Worm (Caenorhabditis elegans): ENCODE results near the gene C08F8.15.

Gene C08F8.15

ce11 chrIV:11149454-11150163 lies 11.0 kb downstream of the C08F8.15 start, which contains the start of the genes F01G4.6 and pfd-1 (continued):
- TF ChIP-seq F13H6.1 (tag; optimal IDR thresholded peaks at IDR 0.05) (peak; percentile 91), ztf-1 (GFP tag; conservative IDR thresholded peaks at IDR 0.05) (no peak), dmd-4 (tag; optimal IDR thresholded peaks at IDR 0.05) (no peak), elt-3 (tag; optimal IDR thresholded peaks at IDR 0.05) (no peak), R02D3.7 (tag; optimal IDR thresholded peaks at IDR 0.05) (peak; percentile 53), ztf-11 (tag; optimal IDR thresholded peaks at IDR 0.05) (no peak), lin-39 (tag; optimal IDR thresholded peaks at IDR 0.05) (no peak), blmp-1 (tag; optimal IDR thresholded peaks at IDR 0.05; ENCODE audit: insufficient read depth) (peak; percentile 76), Y55F3AM.14 (GFP tag; optimal IDR thresholded peaks at IDR 0.05) (peak; percentile 76), ceh-16 (tag; optimal IDR thresholded peaks at IDR 0.05) (peak; percentile 31), nhr-25 (tag; optimal IDR thresholded peaks at IDR 0.05) (peak; percentile 93), peb-1 (tag; optimal IDR thresholded peaks at IDR 0.05) (no peak), mab-5 (tag; optimal IDR thresholded peaks at IDR 0.05) (peak; percentile 73), aly-2 (tag; optimal IDR thresholded peaks at IDR 0.05) (no peak), nhr-237 (tag; optimal IDR thresholded peaks at IDR 0.05) (peak; percentile 49), ztf-4 (tag; optimal IDR thresholded peaks at IDR 0.05) (peak; percentile 94), nhr-77 (tag; optimal IDR thresholded peaks at IDR 0.05) (no peak), zag-1 (tag; optimal IDR thresholded peaks at IDR 0.05) (peak; percentile 98), nhr-23 (tag; optimal IDR thresholded peaks at IDR 0.05) (no peak), egl-27 (tag; optimal IDR thresholded peaks at IDR 0.05) (peak; percentile 86), nhr-12 (tag; optimal IDR thresholded peaks at IDR 0.05) (no peak)

ce11 chrIV:11148788-11149366 lies 11.7 kb downstream of the C08F8.15 start:
- TF ChIP-seq aly-2 (tag; optimal IDR thresholded peaks at IDR 0.05) (no peak), unc-55 (GFP tag; optimal IDR thresholded peaks at IDR 0.05) (no peak), ztf-1 (GFP tag; conservative IDR thresholded peaks at IDR 0.05) (no peak), crh-2 (tag; optimal IDR thresholded peaks at IDR 0.05) (peak; percentile 52), C34F6.9 (tag; optimal IDR thresholded peaks at IDR 0.05) (peak; percentile 13), nhr-129 (tag; optimal IDR thresholded peaks at IDR 0.05) (peak; percentile 42), gmeb-1 (tag; optimal IDR thresholded peaks at IDR 0.05) (peak; percentile 20)

- peak; percentile 45 for TF ChIP-seq lin-13 (GFP tag; optimal IDR thresholded peaks at IDR 0.05)
- peak; percentile 20 for TF ChIP-seq ZK546.5 (tag; optimal IDR thresholded peaks at IDR 0.05)
- TF ChIP-seq sma-3 (GFP tag; optimal IDR thresholded peaks at IDR 0.05) = peak; percentile 46
- TF ChIP-seq Y55F3AM.14 (GFP tag; optimal IDR thresholded peaks at IDR 0.05) = peak; percentile 40
- TF ChIP-seq ama-1 (optimal IDR thresholded peaks at IDR 0.05) = peak; percentile 14
- peak; percentile 21 for TF ChIP-seq sem-4 (tag; optimal IDR thresholded peaks at IDR 0.05)
- TF ChIP-seq nhr-25 (tag; optimal IDR thresholded peaks at IDR 0.05) = peak; percentile 46
- peak; percentile 55 for TF ChIP-seq nhr-21 (tag; optimal IDR thresholded peaks at IDR 0.05)
- no peak for TF ChIP-seq ztf-11 (tag; optimal IDR thresholded peaks at IDR 0.05)
- TF ChIP-seq crh-2 (tag; optimal IDR thresholded peaks at IDR 0.05) = peak; percentile 57
- peak in 1 of 2 experiments; percentile 64 for TF ChIP-seq lsy-2 (tag; optimal IDR thresholded peaks at IDR 0.05)
- TF ChIP-seq nhr-11 (tag; optimal IDR thresholded peaks at IDR 0.05) = no peak
- peak; percentile 23 for TF ChIP-seq ztf-4 (tag; optimal IDR thresholded peaks at IDR 0.05)
- TF ChIP-seq F13H6.1 (tag; optimal IDR thresholded peaks at IDR 0.05) = peak; percentile 5
- no peak for TF ChIP-seq peb-1 (tag; optimal IDR thresholded peaks at IDR 0.05)
Measured at ce11 chrIV:11146962-11147470, 13.6 kb downstream of the C08F8.15 start, which contains the start of gene pigq-1. Gene pigq-1 (minus strand): TSS chrIV:11147247.

- TF ChIP-seq sma-9 (GFP tag; optimal IDR thresholded peaks at IDR 0.05) (no peak), sma-9 (tag; optimal IDR thresholded peaks at IDR 0.05) (no peak), sem-4 (tag; optimal IDR thresholded peaks at IDR 0.05) (no peak), sma-3 (GFP tag; optimal IDR thresholded peaks at IDR 0.05) (no peak), nhr-237 (tag; optimal IDR thresholded peaks at IDR 0.05) (no peak), ZK546.5 (tag; optimal IDR thresholded peaks at IDR 0.05) (no peak), egl-27 (tag; optimal IDR thresholded peaks at IDR 0.05) (no peak), nhr-10 (tag; optimal IDR thresholded peaks at IDR 0.05) (no peak), mdl-1 (tag; optimal IDR thresholded peaks at IDR 0.05) (no peak), ztf-1 (GFP tag; conservative IDR thresholded peaks at IDR 0.05) (no peak), nhr-23 (tag; optimal IDR thresholded peaks at IDR 0.05) (no peak), fos-1 (tag; optimal IDR thresholded peaks at IDR 0.05) (no peak), dmd-4 (tag; optimal IDR thresholded peaks at IDR 0.05) (no peak), nhr-11 (tag; optimal IDR thresholded peaks at IDR 0.05) (no peak), Y55F3AM.14 (GFP tag; optimal IDR thresholded peaks at IDR 0.05) (no peak), lin-11 (tag; optimal IDR thresholded peaks at IDR 0.05) (no peak), ceh-82 (tag; optimal IDR thresholded peaks at IDR 0.05) (no peak)
Measured at ce11 chrIV:11146492-11146891, 14.1 kb downstream of the C08F8.15 start.
